Worm (Caenorhabditis elegans): ENCODE measurements around the gene daf-6.
A peak's percentile ranks its signal among the peaks of the same experiment; 100 is the strongest.

Gene daf-6

ce11 chrX:14877691-14878090, 10.6 kb upstream of the daf-6 start:
- TF ChIP-seq dox-1 (GFP tag; IDR thresholded peaks at IDR 0.05): 0 out of 2 replicates have a peak, but pooled peaks have one; percentile 19
- no peak for TF ChIP-seq snpc-1.1 (tag; optimal IDR thresholded peaks at IDR 0.05; ENCODE audit: insufficient read depth)
- peak; percentile 43; the same call in 1 of the 2 replicates for TF ChIP-seq Y56A3A.18 (GFP tag; IDR thresholded peaks at IDR 0.05)
- TF ChIP-seq mxl-1 (tag; optimal IDR thresholded peaks at IDR 0.05): no peak
- TF ChIP-seq K11D2.4 (GFP tag; IDR thresholded peaks at IDR 0.05): no peak
- 0 out of 2 replicates have a peak, but pooled peaks have one; percentile 7 for TF ChIP-seq nfyb-1 (GFP tag; IDR thresholded peaks at IDR 0.05)
- no peak for TF ChIP-seq pbrm-1 (GFP tag; IDR thresholded peaks at IDR 0.05)
- no peak for TF ChIP-seq F33H1.4 (GFP tag; IDR thresholded peaks at IDR 0.05)
- 0 out of 2 replicates have a peak, but pooled peaks have one; percentile 26 for TF ChIP-seq rcor-1 (GFP tag; IDR thresholded peaks at IDR 0.05)
- TF ChIP-seq xnd-1 (tag; optimal IDR thresholded peaks at IDR 0.05): no peak
- TF ChIP-seq mcd-1 (GFP tag; IDR thresholded peaks at IDR 0.05): no peak
- TF ChIP-seq hsf-1 (GFP tag; IDR thresholded peaks at IDR 0.05): 0 out of 2 replicates have a peak, but pooled peaks have one; percentile 7
- peak; percentile 26; the same call in 1 of the 2 replicates for TF ChIP-seq egrh-3 (GFP tag; IDR thresholded peaks at IDR 0.05)
- TF ChIP-seq zfh-2 (GFP tag; conservative IDR thresholded peaks at IDR 0.05): peak; percentile 64
- no peak for TF ChIP-seq pha-4 (tag; optimal IDR thresholded peaks at IDR 0.05)
- TF ChIP-seq attf-6 (GFP tag; IDR thresholded peaks at IDR 0.05): no peak
- no peak for TF ChIP-seq mes-4 (tag; optimal IDR thresholded peaks at IDR 0.05)

DNA sequence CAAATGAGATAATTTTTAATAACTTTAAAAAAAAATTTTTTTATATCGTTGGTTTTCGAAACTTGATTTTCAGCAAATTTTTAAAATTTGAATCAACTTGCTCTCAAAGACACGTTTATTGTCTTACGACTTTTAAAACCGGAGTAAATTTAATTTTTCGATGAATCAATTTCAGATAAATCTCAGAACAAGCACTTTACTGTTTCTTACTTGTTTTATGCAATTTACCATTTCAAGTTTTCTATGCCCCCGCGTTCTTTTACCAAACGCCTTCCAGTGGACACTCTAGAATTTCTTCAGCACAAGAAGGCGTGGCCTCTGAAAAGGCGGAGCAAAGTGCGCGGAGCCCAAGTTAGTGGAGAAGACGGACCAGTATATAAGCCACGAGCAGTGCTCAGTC, 7.2 kb upstream of the daf-6 start, which contains the start of gene flp-8:
Gene flp-8, plus strand, starts transcription at position 301 of the 400 bp plus-strand sequence.
- no peak for TF ChIP-seq F49E8.2 (tag; optimal IDR thresholded peaks at IDR 0.05; ENCODE audit: insufficient read depth)

ce11 chrX:14885855-14886254, 2.4 kb upstream of the daf-6 start:
- TF ChIP-seq ztf-25 (GFP tag; IDR thresholded peaks at IDR 0.05): no peak
- no peak for TF ChIP-seq hlh-12 (tag; optimal IDR thresholded peaks at IDR 0.05)
- no peak for TF ChIP-seq ceh-91 (GFP tag; IDR thresholded peaks at IDR 0.05)
- TF ChIP-seq F52B5.7 (tag; optimal IDR thresholded peaks at IDR 0.05): no peak
- TF ChIP-seq madf-3 (GFP tag; IDR thresholded peaks at IDR 0.05): no peak
- TF ChIP-seq T26A5.8 (tag; optimal IDR thresholded peaks at IDR 0.05): no peak
- TF ChIP-seq Y53F4B.3 (GFP tag; IDR thresholded peaks at IDR 0.05): no peak
- no peak for TF ChIP-seq tbx-9 (tag; optimal IDR thresholded peaks at IDR 0.05; ENCODE audit: borderline replicate concordance)

DNA sequence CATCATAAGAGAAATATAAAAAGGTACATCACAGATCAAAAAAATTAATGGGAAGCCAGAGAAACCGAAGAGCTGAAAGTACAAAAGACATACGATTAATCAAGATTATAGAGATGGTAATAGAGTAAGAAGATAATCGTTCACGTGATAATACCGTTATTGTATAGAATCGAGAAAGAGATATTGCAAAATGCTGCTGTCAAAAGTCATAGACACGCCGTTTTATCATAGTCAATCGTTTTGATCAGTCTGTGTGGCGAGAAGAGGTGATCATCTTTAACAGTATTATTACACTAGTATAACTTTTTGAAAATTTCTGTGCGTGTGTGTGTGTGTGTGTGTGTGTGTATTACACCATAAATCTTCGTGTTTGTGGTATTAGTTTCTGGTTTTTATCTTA, 6.1 kb downstream of the daf-6 start:
- TF ChIP-seq ztf-18 (tag; optimal IDR thresholded peaks at IDR 0.05) (no peak), madf-8 (GFP tag; conservative IDR thresholded peaks at IDR 0.05) (no peak), B0019.2 (GFP tag; conservative IDR thresholded peaks at IDR 0.05) (no peak), attf-5 (GFP tag; optimal IDR thresholded peaks at IDR 0.05) (no peak), bed-1 (GFP tag; IDR thresholded peaks at IDR 0.05) (no peak), K11D2.4 (GFP tag; IDR thresholded peaks at IDR 0.05) (no peak)

ce11 chrX:14894845-14895244, 6.6 kb downstream of the daf-6 start, which contains the start of gene nac-1:
Gene nac-1 (plus strand): TSS chrX:14895145.
- TF ChIP-seq Y67H2A.10 (GFP tag; conservative IDR thresholded peaks at IDR 0.05) (no peak), lsy-27 (tag; optimal IDR thresholded peaks at IDR 0.05; ENCODE audit: borderline replicate concordance, insufficient read depth) (no peak), lin-26 (GFP tag; IDR thresholded peaks at IDR 0.05) (no peak), him-1 (tag; optimal IDR thresholded peaks at IDR 0.05) (no peak), lsl-1 (GFP tag; optimal IDR thresholded peaks at IDR 0.05) (no peak), nhr-90 (tag; optimal IDR thresholded peaks at IDR 0.05) (no peak), nfya-2 (GFP tag; IDR thresholded peaks at IDR 0.05) (no peak), mcd-1 (GFP tag; IDR thresholded peaks at IDR 0.05) (no peak), tbx-9 (tag; optimal IDR thresholded peaks at IDR 0.05; ENCODE audit: borderline replicate concordance) (no peak), sea-2 (GFP tag; IDR thresholded peaks at IDR 0.05) (no peak), snpc-1.3 (tag; optimal IDR thresholded peaks at IDR 0.05; ENCODE audit: insufficient read depth) (no peak), K11D2.4 (GFP tag; IDR thresholded peaks at IDR 0.05) (no peak), nhr-120 (GFP tag; IDR thresholded peaks at IDR 0.05) (no peak), madf-10 (tag; optimal IDR thresholded peaks at IDR 0.05) (no peak), aptf-2 (GFP tag; conservative IDR thresholded peaks at IDR 0.05) (no peak)

Data from whole organism, young adult.